Worm (Caenorhabditis elegans) whole organism, L4 larva: Measurements from ENCODE around the gene sre-34.

Source experiments
- D1046.2 ChIP-seq: fragments of 200-800 bp; sonication (Bioruptor generic); IDR thresholded peaks from 2 replicates; pipeline ENCODE4 v1.3.6; 2022; ENCODE audit warnings: missing genetic modification characterization, missing compliant biosample characterization
- F37D6.2 ChIP-seq: sonication (generic microtip); optimal IDR thresholded peaks from 2 replicates; lab custom pipeline; 2016; ENCODE audit warnings: mild to moderate bottlenecking, missing genetic modification characterization, missing compliant biosample characterization
- F49E8.2 ChIP-seq: sonication (generic microtip); optimal IDR thresholded peaks from 2 replicates; lab custom pipeline; 2016; ENCODE audit warnings: missing compliant biosample characterization, mild to moderate bottlenecking, missing genetic modification characterization, borderline replicate concordance
- R02D3.7 ChIP-seq: fragments of 150-350 bp; sonication (generic microtip); optimal IDR thresholded peaks from 3 replicates; lab custom pipeline; 2014; ENCODE audit warnings: missing biosample characterization, missing genetic modification characterization
- T20F7.1 ChIP-seq: fragments of 200-800 bp; sonication (Bioruptor generic); optimal IDR thresholded peaks from 2 replicates; lab custom pipeline; 2018; ENCODE audit warnings: mild to moderate bottlenecking, missing genetic modification characterization, missing compliant biosample characterization
- T26A8.4 ChIP-seq: fragments of 200-800 bp; sonication (Bioruptor generic); IDR thresholded peaks from 2 replicates; pipeline ENCODE4 v1.3.6; 2022; ENCODE audit warnings: missing genetic modification characterization, missing compliant biosample characterization
- Y105C5A.15 ChIP-seq: fragments of 200-800 bp; sonication (Bioruptor generic); IDR thresholded peaks from 2 replicates; pipeline ENCODE4 v1.3.6; 2022; ENCODE audit warnings: missing genetic modification characterization, missing compliant biosample characterization
- ZK546.5 ChIP-seq, 2 experiments: sonication (generic microtip); optimal IDR thresholded peaks; 2 replicates each; lab custom pipeline; 2017; ENCODE audit warnings: missing biosample characterization in 2 of 2, missing genetic modification characterization in 2 of 2
- ceh-62 ChIP-seq: sonication (generic microtip); optimal IDR thresholded peaks from 2 replicates; lab custom pipeline; 2017; ENCODE audit warnings: missing biosample characterization, missing genetic modification characterization
- ces-1 ChIP-seq: fragments of 150-350 bp; sonication (generic microtip); optimal IDR thresholded peaks from 4 replicates; lab custom pipeline; 2014; ENCODE audit warnings: missing biosample characterization, missing genetic modification reagents, missing genetic modification characterization
- ctbp-1 ChIP-seq: fragments of 200-800 bp; sonication (Bioruptor generic); IDR thresholded peaks from 2 replicates; pipeline ENCODE4 v1.3.6; 2022; ENCODE audit warnings: missing genetic modification reagents, missing genetic modification characterization, missing compliant biosample characterization
- daf-12 ChIP-seq: fragments of 150-350 bp; optimal IDR thresholded peaks from 2 replicates; lab custom pipeline; 2014; ENCODE audit warnings: missing biosample characterization, missing genetic modification reagents, missing genetic modification characterization
- daf-19 ChIP-seq: fragments of 200-800 bp; sonication (Bioruptor generic); conservative IDR thresholded peaks from 2 replicates; pipeline ENCODE4 v1.3.6; 2022; ENCODE audit warnings: missing genetic modification characterization, missing compliant biosample characterization
- dmd-8 ChIP-seq: fragments of 200-800 bp; sonication (Bioruptor generic); IDR thresholded peaks from 2 replicates; pipeline ENCODE4 v1.3.6; 2022; ENCODE audit warnings: missing genetic modification characterization, missing compliant biosample characterization
- dpl-1 ChIP-seq: fragments of 150-350 bp; optimal IDR thresholded peaks from 2 replicates; lab custom pipeline; 2014; ENCODE audit warnings: missing biosample characterization, missing genetic modification reagents, missing genetic modification characterization
- hif-1 ChIP-seq, 2 experiments: sonication (generic microtip); optimal IDR thresholded peaks; 2 replicates each; lab custom pipeline; 2016 to 2017; ENCODE audit warnings: missing compliant biosample characterization in 2 of 2, missing genetic modification characterization in 2 of 2, missing genetic modification reagents in 2 of 2, missing genotype in 2 of 2, mild to moderate bottlenecking in 1 of 2
- hmg-1.1 ChIP-seq: fragments of 200-800 bp; sonication (Bioruptor generic); IDR thresholded peaks from 2 replicates; pipeline ENCODE4 v1.3.6; 2022; ENCODE audit warnings: missing genetic modification reagents, missing genetic modification characterization, missing compliant biosample characterization
- jun-1 ChIP-seq: fragments of 150-350 bp; optimal IDR thresholded peaks from 2 replicates; lab custom pipeline; 2014; ENCODE audit warnings: missing biosample characterization, missing genetic modification reagents, missing genetic modification characterization
- lin-13 ChIP-seq: fragments of 150-350 bp; optimal IDR thresholded peaks from 2 replicates; lab custom pipeline; 2014; ENCODE audit warnings: missing biosample characterization, missing genetic modification reagents, missing genetic modification characterization
- lin-38 ChIP-seq: fragments of 200-800 bp; sonication (Bioruptor generic); IDR thresholded peaks from 2 replicates; pipeline ENCODE4 v1.3.6; 2022; ENCODE audit warnings: missing genetic modification reagents, missing genetic modification characterization, missing compliant biosample characterization
- lin-39 ChIP-seq: fragments of 150-350 bp; optimal IDR thresholded peaks from 2 replicates; lab custom pipeline; 2014; ENCODE audit warnings: missing biosample characterization, missing genetic modification reagents, missing genetic modification characterization
- lir-3 ChIP-seq: sonication (generic microtip); optimal IDR thresholded peaks from 2 replicates; lab custom pipeline; 2016; ENCODE audit warnings: mild to moderate bottlenecking, missing genetic modification characterization, missing compliant biosample characterization
- madf-5 ChIP-seq, 2 experiments: fragments of 200-800 bp; sonication (Bioruptor generic); IDR thresholded peaks; 2 replicates each; pipeline ENCODE4 v1.3.6; 2022; ENCODE audit warnings: missing compliant biosample characterization in 2 of 2, missing genetic modification characterization in 2 of 2
- mdl-1 ChIP-seq, 2 experiments: fragments of 150-350 bp in 1 of 2; sonication (generic microtip) in 1 of 2; optimal IDR thresholded peaks; 2 replicates each; lab custom pipeline; 2014 to 2017; ENCODE audit warnings: missing biosample characterization in 2 of 2, missing genetic modification characterization in 2 of 2
- mep-1 ChIP-seq: fragments of 150-350 bp; sonication (generic microtip); optimal IDR thresholded peaks from 3 replicates; lab custom pipeline; 2014; ENCODE audit warnings: missing biosample characterization, missing genetic modification characterization
- mes-2 ChIP-seq: sonication (generic microtip); optimal IDR thresholded peaks from 2 replicates; lab custom pipeline; 2016; ENCODE audit warnings: missing genotype, mild to moderate bottlenecking, missing genetic modification characterization, missing compliant biosample characterization; ENCODE audit not compliant: poor library complexity, severe bottlenecking
- mxl-3 ChIP-seq: fragments of 200-800 bp; sonication (Bioruptor generic); optimal IDR thresholded peaks from 2 replicates; lab custom pipeline; 2018; ENCODE audit warnings: mild to moderate bottlenecking, missing genetic modification characterization, missing compliant biosample characterization
- nhr-10 ChIP-seq: fragments of 150-350 bp; optimal IDR thresholded peaks from 2 replicates; lab custom pipeline; 2014; ENCODE audit warnings: missing biosample characterization, missing genetic modification characterization
- nhr-25 ChIP-seq: sonication (generic microtip); optimal IDR thresholded peaks from 2 replicates; lab custom pipeline; 2017; ENCODE audit warnings: missing genetic modification characterization, mild to moderate bottlenecking, missing compliant biosample characterization, antibody characterized with exemption, moderate library complexity, borderline replicate concordance; ENCODE audit not compliant: insufficient read depth
- set-16 ChIP-seq: fragments of 200-800 bp; sonication (Bioruptor generic); IDR thresholded peaks from 2 replicates; pipeline ENCODE4 v1.3.6; 2022; ENCODE audit warnings: missing genetic modification reagents, missing genetic modification characterization, missing compliant biosample characterization
- snpc-1.2 ChIP-seq: fragments of 200-800 bp; sonication (Bioruptor generic); IDR thresholded peaks from 2 replicates; pipeline ENCODE4 v1.3.6; 2022; ENCODE audit warnings: missing genetic modification reagents, missing genetic modification characterization, missing compliant biosample characterization
- spr-1 ChIP-seq: sonication (generic microtip); optimal IDR thresholded peaks from 2 replicates; lab custom pipeline; 2016; ENCODE audit warnings: mild to moderate bottlenecking, missing genetic modification characterization, missing compliant biosample characterization
- tag-97 ChIP-seq: fragments of 200-800 bp; sonication (Bioruptor generic); IDR thresholded peaks from 2 replicates; pipeline ENCODE4 v1.3.6; 2022; ENCODE audit warnings: missing genetic modification characterization, missing compliant biosample characterization
- unc-130 ChIP-seq: sonication (generic microtip); optimal IDR thresholded peaks from 2 replicates; lab custom pipeline; 2016; ENCODE audit warnings: missing genetic modification reagents, missing genetic modification characterization, missing compliant biosample characterization
- unc-62 ChIP-seq, 3 experiments: fragments of 150-350 bp in 1 of 3; sonication (generic microtip); optimal IDR thresholded peaks in 2 of 3; peaks in 1 of 3; 1 replicate in 1 of 3; 2 replicates in 2 of 3; lab custom pipeline; 2014 to 2017; ENCODE audit warnings: missing biosample characterization in 3 of 3, missing genetic modification characterization in 3 of 3, missing genetic modification reagents in 3 of 3, missing genotype in 1 of 3

Gene sre-34

DNA sequence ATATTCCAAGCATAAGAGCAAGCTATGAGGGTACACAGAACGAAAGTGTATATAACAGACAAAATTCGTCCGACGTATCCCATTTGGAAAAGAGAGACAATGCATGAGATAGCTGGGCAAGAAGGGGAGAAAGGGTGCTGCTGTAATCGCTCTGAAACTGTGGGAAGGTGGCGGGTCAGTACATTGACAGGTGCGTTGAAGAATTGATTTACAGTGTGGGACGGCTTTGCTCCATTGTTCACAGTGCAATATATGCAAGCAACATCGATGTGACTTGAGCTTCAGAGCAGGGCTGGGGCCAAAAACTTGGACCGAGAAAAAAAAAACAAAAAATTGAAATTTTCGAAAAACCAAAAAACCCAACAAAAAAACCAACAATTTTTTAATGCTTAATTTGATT lies 39.8 kb upstream of the sre-34 start, which contains the start of gene F57G9.3:
Gene F57G9.3, minus strand, starts transcription at position 101 of the 400 bp plus-strand sequence.
- TF ChIP-seq lin-39 (no peak), dmd-8 (GFP tag; lab: Robert Waterston, UW) (no peak), T20F7.1 (GFP tag; lab: Kevin White, UChicago) (no peak), hmg-1.1 (GFP tag; lab: Robert Waterston, UW) (no peak), dpl-1 (GFP tag; lab: Kevin White, UChicago) (no peak), lir-3 (no peak)

DNA sequence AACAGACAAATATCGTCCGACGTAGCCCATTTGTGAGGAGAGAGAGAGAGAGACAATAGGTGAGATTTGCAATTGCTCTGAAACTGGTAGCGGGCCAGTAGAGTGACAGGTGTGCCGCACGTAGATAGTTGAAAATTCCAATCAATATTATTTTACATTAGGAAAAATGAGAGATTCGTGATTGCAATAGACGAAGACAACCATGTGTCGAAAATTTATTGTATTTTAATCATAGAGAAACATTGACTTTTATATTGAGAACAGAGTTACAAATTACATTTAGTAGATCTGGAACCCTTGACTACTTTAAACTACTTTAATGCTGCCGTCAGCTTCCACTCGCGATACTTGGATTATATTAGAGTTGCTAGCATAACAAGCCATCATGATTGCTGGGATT lies 37.5 kb upstream of the sre-34 start, which contains the start of gene Y57A10C.1:
Gene Y57A10C.1, minus strand, starts transcription at position 101 of the 400 bp plus-strand sequence.
- no peak for TF ChIP-seq daf-12
- no peak for TF ChIP-seq hif-1 (tag; optimal IDR thresholded peaks at IDR 0.05; lab: Kevin White, UChicago)
- TF ChIP-seq unc-62 (GFP tag; optimal IDR thresholded peaks at IDR 0.05 in 1 of 2; lab: Kevin White, UChicago) = peak in 1 of 2 experiments; percentile 64
- no peak for TF ChIP-seq unc-62 (tag; optimal IDR thresholded peaks at IDR 0.05; lab: Kevin White, UChicago)

- no peak for TF ChIP-seq daf-12
- TF ChIP-seq set-16 (GFP tag; lab: Robert Waterston, UW) = no peak
- peak in 1 of 2 experiments; percentile 74 for TF ChIP-seq unc-62 (GFP tag; optimal IDR thresholded peaks at IDR 0.05 in 1 of 2; lab: Kevin White, UChicago)
- no peak for TF ChIP-seq unc-62 (tag; optimal IDR thresholded peaks at IDR 0.05; lab: Kevin White, UChicago)
- no peak for TF ChIP-seq mdl-1 (tag; optimal IDR thresholded peaks at IDR 0.05; lab: Kevin White, UChicago)
Observed at ce11 chrII:12414805-12415204, 35.1 kb upstream of the sre-34 start, which contains the start of gene Y57A10C.11. Gene Y57A10C.11 (minus strand): TSS chrII:12414905.

DNA sequence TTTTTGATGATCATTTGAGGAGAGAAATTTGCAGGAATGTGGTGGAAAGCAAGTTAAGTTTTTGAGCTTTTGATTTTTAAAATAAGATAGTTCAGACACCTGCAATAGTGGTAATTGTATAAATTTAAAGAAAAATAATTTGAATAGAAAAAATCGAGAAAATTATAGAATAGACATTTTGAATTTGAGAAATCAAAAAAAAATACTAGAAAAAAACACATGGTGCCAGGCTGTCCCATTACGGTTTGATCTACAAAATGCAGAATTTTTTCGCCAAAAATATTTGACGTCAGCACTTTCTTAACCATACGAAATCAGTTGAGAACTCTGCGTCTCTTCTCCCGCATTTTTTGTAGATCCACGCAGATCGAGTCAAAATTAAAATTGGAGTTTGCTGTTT lies 32.4 kb upstream of the sre-34 start, which contains the start of gene sre-27:
Gene sre-27, minus strand, starts transcription at position 101 of the 400 bp plus-strand sequence.
- no peak for TF ChIP-seq nhr-10
- TF ChIP-seq daf-19 (GFP tag; lab: Robert Waterston, UW) = no peak
- no peak for TF ChIP-seq snpc-1.2 (GFP tag; lab: Robert Waterston, UW)
- no peak for TF ChIP-seq ces-1 (GFP tag; lab: Kevin White, UChicago)
- no peak for TF ChIP-seq ctbp-1
- no peak for TF ChIP-seq lin-38
- TF ChIP-seq tag-97 (GFP tag; lab: Robert Waterston, UW) = no peak
- TF ChIP-seq lin-13 (GFP tag; lab: Kevin White, UChicago) = no peak
- no peak for TF ChIP-seq R02D3.7 (tag; lab: Kevin White, UChicago)
- TF ChIP-seq F37D6.2 = no peak
- TF ChIP-seq Y105C5A.15 (GFP tag; lab: Robert Waterston, UW) = no peak
- TF ChIP-seq dpl-1 (GFP tag; lab: Kevin White, UChicago) = no peak
- no peak for TF ChIP-seq ZK546.5 (tag; optimal IDR thresholded peaks at IDR 0.05; lab: Kevin White, UChicago)
- TF ChIP-seq mep-1 (tag; lab: Kevin White, UChicago) = no peak
- TF ChIP-seq D1046.2 (GFP tag; lab: Robert Waterston, UW) = no peak
- TF ChIP-seq mxl-3 (GFP tag; lab: Kevin White, UChicago) = no peak

DNA sequence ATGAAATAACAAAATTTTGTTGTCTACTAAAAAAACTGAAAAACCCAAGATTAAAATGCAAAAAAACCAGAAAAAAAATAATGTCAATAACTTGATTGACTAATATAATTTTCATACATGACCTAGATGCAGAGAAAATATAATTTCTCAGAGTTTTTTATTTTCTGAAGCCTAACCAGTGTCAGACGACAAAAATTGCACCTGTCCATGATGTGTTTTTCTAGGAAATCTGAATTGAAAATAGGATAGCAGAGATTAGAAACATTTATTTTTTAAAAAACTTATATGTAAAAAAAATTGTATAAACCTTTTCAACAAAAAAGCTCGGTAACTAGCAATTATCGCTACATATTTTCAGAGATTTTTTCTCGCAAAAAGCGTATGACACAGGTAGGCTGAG lies 32.0 kb upstream of the sre-34 start:
- TF ChIP-seq spr-1 (tag; lab: Kevin White, UChicago) = no peak
- TF ChIP-seq snpc-1.2 (GFP tag; lab: Robert Waterston, UW) = no peak

DNA sequence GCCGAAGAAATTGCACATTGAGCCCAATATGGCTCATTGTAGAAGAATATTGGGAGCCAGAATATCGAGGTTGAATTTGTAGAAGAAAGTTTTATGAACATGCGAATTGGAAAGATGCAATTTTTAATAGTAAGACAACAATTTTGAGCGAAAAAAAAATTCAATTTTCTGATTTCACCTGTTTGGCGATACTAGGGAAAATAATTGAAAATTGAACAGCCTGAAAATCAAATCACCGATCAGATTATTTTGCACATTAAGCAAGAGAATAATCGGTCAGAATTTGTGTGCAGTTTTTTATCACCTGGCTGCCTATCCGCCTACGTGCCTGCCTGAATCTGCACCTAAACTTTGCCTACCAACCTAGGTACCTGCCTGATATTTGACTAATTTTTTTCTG lies 29.5 kb upstream of the sre-34 start, which contains the start of gene sre-26:
Gene sre-26, minus strand, starts transcription at position 101 of the 400 bp plus-strand sequence.
- no peak for TF ChIP-seq ceh-62 (tag; lab: Kevin White, UChicago)
- no peak for TF ChIP-seq unc-130 (GFP tag; lab: Kevin White, UChicago)
- TF ChIP-seq madf-5 (GFP tag; IDR thresholded peaks at IDR 0.05; lab: Robert Waterston, UW) = no peak
- no peak for TF ChIP-seq nhr-25 (tag; lab: Kevin White, UChicago)
- no peak for TF ChIP-seq T26A8.4 (GFP tag; lab: Robert Waterston, UW)
- no peak for TF ChIP-seq jun-1 (tag; lab: Kevin White, UChicago)
- TF ChIP-seq F49E8.2 = no peak
- TF ChIP-seq mes-2 (tag; lab: Kevin White, UChicago) = no peak
